Comparison of ENCODE assay signal across 2 fruit fly cellular contexts in genomic region chr3L:554577-554976, dm6.
A peak's percentile ranks its signal among the peaks of the same experiment; 100 is the strongest.
TF ChIP-seq lines count a peak whose summit lies in the region.

No protein-coding gene starts in this region.

TF ChIP-seq in whole organism, embryonic, 481 proteins besides CTCF, POLR2A, EP300 and RAD21 (continued from another document and continues in another):
- TF ChIP-seq salm (tag; optimal IDR thresholded peaks at IDR 0.05; lab: Kevin White, UChicago) (no peak), CG3847 (GFP tag; IDR thresholded peaks at IDR 0.05; lab: Robert Waterston, UW) (peak; percentile 37; the same call in 1 of the 2 replicates), Xbp1 (GFP tag; optimal IDR thresholded peaks at IDR 0.05; lab: Kevin White, UChicago) (peak; percentile 51), slou (GFP tag; optimal IDR thresholded peaks at IDR 0.05; lab: Kevin White, UChicago) (peak; percentile 6), CG1647 (GFP tag; optimal IDR thresholded peaks at IDR 0.05; lab: Kevin White, UChicago) (no peak), NFAT (GFP tag; IDR thresholded peaks at IDR 0.05; lab: Robert Waterston, UW) (no peak), schlank (tag; optimal IDR thresholded peaks at IDR 0.05; lab: Kevin White, UChicago) (no peak), Usf (GFP tag; optimal IDR thresholded peaks at IDR 0.05; lab: Kevin White, UChicago) (no peak), knrl (GFP tag; IDR thresholded peaks at IDR 0.05; lab: Robert Waterston, UW; ENCODE audit: partially characterized antibody) (no peak), CG4820 (GFP tag; optimal IDR thresholded peaks at IDR 0.05; lab: Kevin White, UChicago) (peak; percentile 15), Oaz (GFP tag; IDR thresholded peaks at IDR 0.05; lab: Robert Waterston, UW) (peak; percentile 45; the same call in 1 of the 2 replicates), CG7928 (GFP tag; optimal IDR thresholded peaks at IDR 0.05; lab: Kevin White, UChicago) (no peak), crc (GFP tag; optimal IDR thresholded peaks at IDR 0.05; lab: Kevin White, UChicago) (peak; percentile 4), dimm (GFP tag; IDR thresholded peaks at IDR 0.05; lab: Robert Waterston, UW) (no peak), tgo (GFP tag; IDR thresholded peaks at IDR 0.05; lab: Robert Waterston, UW) (peak; percentile 53; the same call in 2 of the 3 replicates), CG7963 (GFP tag; IDR thresholded peaks at IDR 0.05; lab: Robert Waterston, UW; ENCODE audit: partially characterized antibody) (no peak), dm (GFP tag; optimal IDR thresholded peaks at IDR 0.05; lab: Kevin White, UChicago) (no peak), CG10959 (GFP tag; IDR thresholded peaks at IDR 0.05; lab: Robert Waterston, UW) (no peak), lab (GFP tag; optimal IDR thresholded peaks at IDR 0.05; lab: Kevin White, UChicago) (peak; percentile 77), C15 (GFP tag; IDR thresholded peaks at IDR 0.05; lab: Robert Waterston, UW) (0 out of 3 replicates have a peak, but pooled peaks have one; percentile 31), B-H2 (GFP tag; optimal IDR thresholded peaks at IDR 0.05; lab: Kevin White, UChicago) (no peak), twi (tag; optimal IDR thresholded peaks at IDR 0.05; lab: Kevin White, UChicago) (no peak), btn (GFP tag; optimal IDR thresholded peaks at IDR 0.05; lab: Kevin White, UChicago) (no peak), CG9437 (GFP tag; optimal IDR thresholded peaks at IDR 0.05; lab: Kevin White, UChicago) (no peak), Vsx1 (GFP tag; optimal IDR thresholded peaks at IDR 0.05; lab: Kevin White, UChicago) (no peak), NfI (GFP tag; optimal IDR thresholded peaks at IDR 0.05; lab: Kevin White, UChicago) (peak; percentile 36), hth (optimal IDR thresholded peaks at IDR 0.05; lab: Kevin White, UChicago) (no peak), CG8924 (tag; optimal IDR thresholded peaks at IDR 0.05; lab: Kevin White, UChicago) (peak; percentile 52), Doc3 (GFP tag; IDR thresholded peaks at IDR 0.05; lab: Robert Waterston, UW; ENCODE audit: partially characterized antibody) (no peak), CG4854 (GFP tag; optimal IDR thresholded peaks at IDR 0.05; lab: Kevin White, UChicago) (no peak), Neu2 (GFP tag; optimal IDR thresholded peaks at IDR 0.05; lab: Kevin White, UChicago; ENCODE audit: borderline replicate concordance) (no peak), CG14860 (GFP tag; IDR thresholded peaks at IDR 0.05; lab: Robert Waterston, UW; ENCODE audit: partially characterized antibody) (no peak), CG3065 (GFP tag; optimal IDR thresholded peaks at IDR 0.05; lab: Kevin White, UChicago) (no peak), sens-2 (GFP tag; IDR thresholded peaks at IDR 0.05; lab: Robert Waterston, UW) (no peak), Asciz (GFP tag; optimal IDR thresholded peaks at IDR 0.05; lab: Kevin White, UChicago) (peak; percentile 35), Myb (GFP tag; optimal IDR thresholded peaks at IDR 0.05; lab: Kevin White, UChicago) (no peak), CG10147 (GFP tag; optimal IDR thresholded peaks at IDR 0.05; lab: Kevin White, UChicago) (peak; percentile 43), CG8388 (GFP tag; optimal IDR thresholded peaks at IDR 0.05; lab: Kevin White, UChicago) (no peak), MBD-R2 (GFP tag; IDR thresholded peaks at IDR 0.05; lab: Robert Waterston, UW) (no peak), CG12299 (tag; optimal IDR thresholded peaks at IDR 0.05; lab: Kevin White, UChicago) (no peak), CG14710 (tag; optimal IDR thresholded peaks at IDR 0.05; lab: Kevin White, UChicago) (peak; percentile 31), Six4 (GFP tag; optimal IDR thresholded peaks at IDR 0.05; lab: Kevin White, UChicago) (no peak), luna (GFP tag; optimal IDR thresholded peaks at IDR 0.05; lab: Kevin White, UChicago) (no peak), CG12155 (GFP tag; optimal IDR thresholded peaks at IDR 0.05; lab: Kevin White, UChicago) (peak; percentile 21), insv (GFP tag; optimal IDR thresholded peaks at IDR 0.05; lab: Kevin White, UChicago) (no peak), br (optimal IDR thresholded peaks at IDR 0.05; lab: Kevin White, UChicago) (no peak), kah (GFP tag; optimal IDR thresholded peaks at IDR 0.05; lab: Kevin White, UChicago) (peak; percentile 10), CG7786 (GFP tag; optimal IDR thresholded peaks at IDR 0.05; lab: Kevin White, UChicago) (peak; percentile 35), CG2120 (GFP tag; optimal IDR thresholded peaks at IDR 0.05; lab: Kevin White, UChicago) (peak; percentile 65), CG6765 (GFP tag; optimal IDR thresholded peaks at IDR 0.05; lab: Kevin White, UChicago) (no peak), CG18262 (tag; optimal IDR thresholded peaks at IDR 0.05; lab: Kevin White, UChicago) (peak; percentile 63), CG18011 (GFP tag; optimal IDR thresholded peaks at IDR 0.05; lab: Kevin White, UChicago) (no peak), CG8478 (optimal IDR thresholded peaks at IDR 0.05; lab: Kevin White, UChicago) (no peak), amos (GFP tag; IDR thresholded peaks at IDR 0.05; lab: Robert Waterston, UW; ENCODE audit: partially characterized antibody) (no peak), Med (GFP tag; lab: Kevin White, UChicago) (peak; percentile 1), CG2712 (tag; optimal IDR thresholded peaks at IDR 0.05; lab: Kevin White, UChicago) (peak; percentile 62), Eip74EF (GFP tag; optimal IDR thresholded peaks at IDR 0.05; lab: Kevin White, UChicago) (no peak), CG3281 (GFP tag; optimal IDR thresholded peaks at IDR 0.05; lab: Kevin White, UChicago) (peak; percentile 63), zen (tag; optimal IDR thresholded peaks at IDR 0.05; lab: Kevin White, UChicago) (peak; percentile 23), ham (GFP tag; IDR thresholded peaks at IDR 0.05; lab: Robert Waterston, UW) (no peak), Bteb2 (GFP tag; optimal IDR thresholded peaks at IDR 0.05; lab: Kevin White, UChicago) (peak; percentile 8), Dip2 (GFP tag; IDR thresholded peaks at IDR 0.05; lab: Robert Waterston, UW) (no peak), fd96Cb (tag; optimal IDR thresholded peaks at IDR 0.05; lab: Kevin White, UChicago) (peak; percentile 39), pb (GFP tag; optimal IDR thresholded peaks at IDR 0.05; lab: Kevin White, UChicago) (no peak), CG17912 (GFP tag; optimal IDR thresholded peaks at IDR 0.05; lab: Kevin White, UChicago) (no peak), Lhr (GFP tag; optimal IDR thresholded peaks at IDR 0.05; lab: Kevin White, UChicago) (no peak), CG1529 (GFP tag; optimal IDR thresholded peaks at IDR 0.05; lab: Kevin White, UChicago) (no peak)

TF ChIP-seq in whole organism, prepupa, 60 proteins besides CTCF, POLR2A, EP300 and RAD21 (continued from another document):
- peak; percentile 62 for TF ChIP-seq pdm3 (GFP tag; optimal IDR thresholded peaks at IDR 0.05; lab: Kevin White, UChicago)
- no peak for TF ChIP-seq CG8319 (GFP tag; optimal IDR thresholded peaks at IDR 0.05; lab: Kevin White, UChicago)
- TF ChIP-seq Met (GFP tag; optimal IDR thresholded peaks at IDR 0.05; lab: Kevin White, UChicago): peak; percentile 49
- TF ChIP-seq CG16779 (tag; optimal IDR thresholded peaks at IDR 0.05; lab: Kevin White, UChicago): peak; percentile 18
- TF ChIP-seq Blimp-1 (GFP tag; optimal IDR thresholded peaks at IDR 0.05; lab: Kevin White, UChicago): no peak
- peak; percentile 65 for TF ChIP-seq achi (GFP tag; optimal IDR thresholded peaks at IDR 0.05; lab: Kevin White, UChicago)
- TF ChIP-seq CG34406 (GFP tag; optimal IDR thresholded peaks at IDR 0.05; lab: Kevin White, UChicago): no peak
- peak; percentile 30 for TF ChIP-seq CG6276 (GFP tag; optimal IDR thresholded peaks at IDR 0.05; lab: Kevin White, UChicago)
- peak; percentile 79 for TF ChIP-seq CG8119 (GFP tag; IDR thresholded peaks at IDR 0.05; lab: Robert Waterston, UW)
- peak; percentile 24 for TF ChIP-seq topi (GFP tag; optimal IDR thresholded peaks at IDR 0.05; lab: Kevin White, UChicago)
- no peak for TF ChIP-seq ss (GFP tag; optimal IDR thresholded peaks at IDR 0.05; lab: Kevin White, UChicago)
- peak; percentile 76 for TF ChIP-seq Gug (GFP tag; IDR thresholded peaks at IDR 0.05; lab: Robert Waterston, UW)
- peak; percentile 67 for TF ChIP-seq CG10631 (GFP tag; optimal IDR thresholded peaks at IDR 0.05; lab: Kevin White, UChicago)
- TF ChIP-seq Lpt (GFP tag; optimal IDR thresholded peaks at IDR 0.05; lab: Kevin White, UChicago): peak; percentile 42
- peak; percentile 54 for TF ChIP-seq svp (GFP tag; lab: Kevin White, UChicago)
- TF ChIP-seq Sox14 (GFP tag; optimal IDR thresholded peaks at IDR 0.05; lab: Kevin White, UChicago): peak; percentile 55
- TF ChIP-seq CG11762 (GFP tag; optimal IDR thresholded peaks at IDR 0.05; lab: Kevin White, UChicago; ENCODE audit: insufficient read depth): peak; percentile 54
- TF ChIP-seq lz (GFP tag; optimal IDR thresholded peaks at IDR 0.05; lab: Kevin White, UChicago): peak; percentile 36
- TF ChIP-seq CG8632 (GFP tag; optimal IDR thresholded peaks at IDR 0.05; lab: Kevin White, UChicago): peak; percentile 16
- TF ChIP-seq Sox15 (GFP tag; optimal IDR thresholded peaks at IDR 0.05; lab: Kevin White, UChicago): no peak
- TF ChIP-seq dsx (GFP tag; optimal IDR thresholded peaks at IDR 0.05; lab: Kevin White, UChicago; ENCODE audit: poor library complexity, severe bottlenecking): no peak
- peak; percentile 82 for TF ChIP-seq Eip78C (GFP tag; lab: Kevin White, UChicago)
- TF ChIP-seq CG11902 (GFP tag; optimal IDR thresholded peaks at IDR 0.05; lab: Kevin White, UChicago): no peak
- TF ChIP-seq OdsH (GFP tag; optimal IDR thresholded peaks at IDR 0.05; lab: Kevin White, UChicago): peak; percentile 67
- TF ChIP-seq Eip93F (GFP tag; optimal IDR thresholded peaks at IDR 0.05; lab: Kevin White, UChicago): no peak
- peak; percentile 35 for TF ChIP-seq Smox (GFP tag; optimal IDR thresholded peaks at IDR 0.05; lab: Kevin White, UChicago)
- no peak for TF ChIP-seq Ets21C (GFP tag; optimal IDR thresholded peaks at IDR 0.05; lab: Kevin White, UChicago)
- TF ChIP-seq CG6792 (GFP tag; optimal IDR thresholded peaks at IDR 0.05; lab: Kevin White, UChicago): peak; percentile 2
- TF ChIP-seq net (GFP tag; optimal IDR thresholded peaks at IDR 0.05; lab: Kevin White, UChicago): peak; percentile 11
- TF ChIP-seq CG7368 (GFP tag; optimal IDR thresholded peaks at IDR 0.05; lab: Kevin White, UChicago): peak; percentile 2
- TF ChIP-seq CG15336 (GFP tag; IDR thresholded peaks at IDR 0.05; lab: Robert Waterston, UW): peak; percentile 71
- TF ChIP-seq CG10669 (GFP tag; optimal IDR thresholded peaks at IDR 0.05; lab: Kevin White, UChicago): peak; percentile 32
- peak; percentile 61 for TF ChIP-seq esn (GFP tag; optimal IDR thresholded peaks at IDR 0.05; lab: Kevin White, UChicago)
- peak; percentile 79 for TF ChIP-seq CG6163 (GFP tag; IDR thresholded peaks at IDR 0.05; lab: Robert Waterston, UW)
- peak; percentile 57; the same call in 1 of the 2 replicates for TF ChIP-seq CG11294 (GFP tag; IDR thresholded peaks at IDR 0.05; lab: Robert Waterston, UW)
- TF ChIP-seq vri (GFP tag; optimal IDR thresholded peaks at IDR 0.05; lab: Kevin White, UChicago): peak; percentile 13
